Worm (Caenorhabditis elegans): ENCODE measurements around the gene srt-40.

- TF ChIP-seq ref-1 (GFP tag; conservative IDR thresholded peaks at IDR 0.05) = no peak
- no peak for TF ChIP-seq flt-1 (GFP tag; IDR thresholded peaks at IDR 0.05)
- TF ChIP-seq cog-1 (tag; optimal IDR thresholded peaks at IDR 0.05) = no peak
Observed at ce11 chrV:2185486-2185885, 20.6 kb downstream of the srt-40 start.

All from whole organism, midembryonic.